Fruit fly (Drosophila melanogaster) whole organism, pupa: Measurements from ENCODE around the gene CG3285.

ENCODE experiments used
- CG10348 ChIP-seq: fragments of 200-800 bp; sonication (Bioruptor generic); IDR thresholded peaks from 2 replicates; pipeline ENCODE4 v1.3.6; 2022; ENCODE audit warnings: missing biosample characterization, missing genetic modification characterization
- CG12605 ChIP-seq: fragments of 200-800 bp; sonication (Bioruptor generic); IDR thresholded peaks from 2 replicates; pipeline ENCODE4 v1.3.6; 2022; ENCODE audit warnings: missing biosample characterization, missing genetic modification characterization
- CG13204 ChIP-seq: fragments of 200-800 bp; sonication (Bioruptor generic); optimal IDR thresholded peaks from 2 replicates; lab custom pipeline; 2018; ENCODE audit warnings: missing biosample characterization, mild to moderate bottlenecking, missing genetic modification characterization, moderate library complexity
- CG14655 ChIP-seq: fragments of 200-800 bp; sonication (Bioruptor generic); optimal IDR thresholded peaks from 3 replicates; lab custom pipeline; 2017; ENCODE audit warnings: mild to moderate bottlenecking, missing biosample characterization, missing genetic modification reagents, missing genetic modification characterization
- CG15710 ChIP-seq: fragments of 200-800 bp; sonication (Bioruptor generic); optimal IDR thresholded peaks from 2 replicates; lab custom pipeline; 2018; ENCODE audit warnings: missing biosample characterization, mild to moderate bottlenecking, missing genetic modification characterization, moderate library complexity
- CG17806 ChIP-seq: fragments of 200-800 bp; sonication (Bioruptor generic); optimal IDR thresholded peaks from 2 replicates; lab custom pipeline; 2018; ENCODE audit warnings: missing biosample characterization, mild to moderate bottlenecking, missing genetic modification characterization, moderate library complexity
- CG32121 ChIP-seq: fragments of 200-800 bp; sonication (Bioruptor generic); IDR thresholded peaks from 2 replicates; pipeline ENCODE4 v1.3.6; 2022; ENCODE audit warnings: missing biosample characterization, missing genetic modification characterization
- CG34367 ChIP-seq: fragments of 200-800 bp; sonication (Bioruptor generic); optimal IDR thresholded peaks from 2 replicates; lab custom pipeline; 2018; ENCODE audit warnings: missing biosample characterization, mild to moderate bottlenecking, missing genetic modification characterization
- CG4496 ChIP-seq: fragments of 200-800 bp; sonication (Bioruptor generic); IDR thresholded peaks from 3 replicates; pipeline ENCODE4 v1.3.6; 2022; ENCODE audit warnings: missing biosample characterization, missing genetic modification characterization
- CG8159 ChIP-seq: fragments of 200-800 bp; sonication (Bioruptor generic); optimal IDR thresholded peaks from 3 replicates; lab custom pipeline; 2018; ENCODE audit warnings: missing biosample characterization, mild to moderate bottlenecking, missing genetic modification characterization, moderate library complexity
- CG8301 ChIP-seq: fragments of 200-800 bp; sonication (Bioruptor generic); optimal IDR thresholded peaks from 2 replicates; lab custom pipeline; 2018; ENCODE audit warnings: missing biosample characterization, mild to moderate bottlenecking, missing genetic modification characterization
- CG9948 ChIP-seq: fragments of 200-800 bp; sonication (Bioruptor generic); optimal IDR thresholded peaks from 2 replicates; lab custom pipeline; 2018; ENCODE audit warnings: missing biosample characterization, mild to moderate bottlenecking, missing genetic modification characterization, moderate library complexity
- D1 ChIP-seq: fragments of 200-800 bp; sonication (Bioruptor generic); optimal IDR thresholded peaks from 2 replicates; lab custom pipeline; 2018; ENCODE audit warnings: missing biosample characterization, mild to moderate bottlenecking, missing genetic modification characterization, moderate library complexity
- EcR ChIP-seq: fragments of 200-800 bp; sonication (Bioruptor generic); optimal IDR thresholded peaks from 3 replicates; lab custom pipeline; 2019; ENCODE audit warnings: missing biosample characterization, missing genetic modification characterization, mild to moderate bottlenecking, moderate library complexity, missing genetic modification reagents
- Ets98B ChIP-seq: fragments of 200-800 bp; sonication (Bioruptor generic); IDR thresholded peaks from 2 replicates; pipeline ENCODE4 v1.3.6; 2022; ENCODE audit warnings: missing biosample characterization, missing genetic modification characterization
- Pif1A ChIP-seq: fragments of 200-800 bp; sonication (Bioruptor generic); optimal IDR thresholded peaks from 3 replicates; lab custom pipeline; 2016; ENCODE audit warnings: missing biosample characterization, missing genetic modification characterization
- Pif1B ChIP-seq: fragments of 200-800 bp; sonication (Bioruptor generic); optimal IDR thresholded peaks from 3 replicates; lab custom pipeline; 2016; ENCODE audit warnings: missing biosample characterization, missing genetic modification characterization
- Snoo ChIP-seq: fragments of 200-800 bp; sonication (Bioruptor generic); optimal IDR thresholded peaks from 3 replicates; lab custom pipeline; 2017; ENCODE audit warnings: missing biosample characterization, mild to moderate bottlenecking, missing genetic modification characterization, inconsistent platforms
- fd96Ca ChIP-seq: fragments of 200-800 bp; sonication (Bioruptor generic); IDR thresholded peaks from 3 replicates; pipeline ENCODE4 v1.3.6; 2022; ENCODE audit warnings: missing biosample characterization, missing genetic modification characterization
- gl ChIP-seq: fragments of 200-800 bp; sonication (Bioruptor generic); optimal IDR thresholded peaks from 2 replicates; lab custom pipeline; 2018; ENCODE audit warnings: missing biosample characterization, mild to moderate bottlenecking, missing genetic modification characterization
- rn ChIP-seq: fragments of 200-800 bp; sonication (Bioruptor generic); IDR thresholded peaks from 2 replicates; pipeline ENCODE4 v1.3.6; 2022; ENCODE audit warnings: missing biosample characterization, missing genetic modification characterization

The CG3285 gene

DNA sequence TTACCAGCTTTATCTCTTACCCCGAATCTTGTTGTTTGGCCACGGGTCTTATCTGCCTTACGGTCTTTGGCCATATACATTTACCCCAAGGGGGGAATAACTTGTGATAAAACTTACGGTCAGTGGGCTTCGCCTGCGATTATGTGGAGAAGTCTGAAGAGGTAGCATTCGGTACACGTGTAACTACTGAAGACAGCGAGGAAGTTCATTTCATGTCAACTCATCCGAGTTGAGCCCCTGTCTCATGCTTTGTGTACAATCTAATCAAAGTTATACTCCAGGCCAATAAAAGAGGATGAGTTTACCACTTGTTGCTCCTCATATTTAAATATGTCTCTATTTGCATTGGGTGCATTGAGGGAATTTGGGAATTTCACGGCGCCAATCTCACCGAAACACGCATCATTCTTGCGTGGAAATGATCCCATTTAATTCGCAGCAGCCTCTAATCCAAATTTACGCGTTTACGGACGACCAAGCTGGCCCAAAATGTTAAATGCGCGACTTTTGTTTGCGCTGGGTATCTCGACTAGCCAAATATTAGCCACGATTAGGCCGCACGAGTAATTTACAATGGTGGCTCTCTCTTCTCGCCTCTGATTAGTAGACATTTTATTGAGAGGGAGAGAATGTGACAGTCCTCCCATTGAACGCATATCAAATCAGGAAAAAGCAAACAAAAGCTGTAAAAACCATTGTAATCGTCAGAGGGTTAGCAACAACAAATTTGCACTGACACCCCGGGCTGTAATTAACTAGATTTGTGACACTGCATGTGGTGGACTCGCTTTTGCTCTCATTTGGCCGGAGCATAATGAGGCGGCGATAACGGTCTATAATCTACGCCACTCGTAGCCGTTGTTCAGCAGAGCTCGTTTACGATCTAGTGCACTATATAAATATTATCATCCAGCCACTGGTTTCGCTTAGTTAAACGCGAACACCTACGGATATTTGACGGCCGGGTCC is 7.1 kb upstream of the CG3285 start, which contains the start of gene CG33281:
Gene CG33281 (plus strand): TSS at position 919 of the 969 bp plus-strand sequence.
- TF ChIP-seq Pif1A (GFP tag; lab: Kevin White, UChicago) (no peak), CG4496 (GFP tag; lab: Robert Waterston, UW) (0 out of 3 replicates have a peak, but pooled peaks have one; percentile 23), Snoo (tag; lab: Kevin White, UChicago) (no peak), Ets98B (GFP tag; lab: Robert Waterston, UW) (no peak), CG32121 (GFP tag; lab: Robert Waterston, UW) (no peak)

DNA sequence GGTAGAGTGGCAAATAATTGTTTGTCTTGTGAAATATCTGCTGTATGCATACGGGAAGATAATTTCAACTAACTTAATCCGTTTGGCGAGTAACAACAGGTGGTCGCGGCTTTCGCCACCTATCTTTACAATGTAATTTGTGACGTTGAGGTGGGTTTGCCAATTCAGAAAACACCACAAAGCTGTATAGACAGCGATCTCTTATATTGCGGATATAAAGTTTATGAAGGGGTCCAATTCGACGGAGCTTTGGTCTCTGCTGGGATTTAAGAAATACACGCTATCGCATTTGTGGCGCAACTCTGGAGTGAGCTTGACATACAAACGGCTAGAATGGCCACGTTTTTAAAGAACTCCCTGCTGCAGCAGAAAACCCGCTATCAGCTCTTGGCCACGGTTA is 3.1 kb upstream of the CG3285 start, which contains the start of gene CG33282:
Gene CG33282 (plus strand): TSS at position 301 of the 400 bp plus-strand sequence.
- TF ChIP-seq Snoo (tag; lab: Kevin White, UChicago) (no peak), Ets98B (GFP tag; lab: Robert Waterston, UW) (no peak), CG10348 (GFP tag; lab: Robert Waterston, UW) (no peak)
- TF ChIP-seq, all 21 proteins: peak for 0

DNA sequence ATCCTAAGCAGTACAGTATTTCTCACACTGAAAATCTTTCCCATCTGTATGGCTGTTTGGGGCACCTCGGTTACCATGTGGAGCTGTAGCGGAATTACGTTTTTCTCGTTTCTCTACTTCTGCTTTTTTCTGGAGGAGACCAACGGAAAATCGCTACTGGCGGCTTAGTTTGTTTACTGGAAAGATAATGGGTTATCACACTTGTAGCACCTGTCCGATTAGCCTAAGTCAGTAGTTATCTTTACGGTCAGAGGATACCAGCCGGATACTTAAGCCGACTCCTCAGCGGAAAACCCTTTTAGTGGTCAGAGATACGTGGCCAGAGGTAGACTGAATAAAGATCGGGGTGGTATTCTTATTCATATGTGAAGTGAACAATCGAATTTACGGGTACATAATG is 1.8 kb downstream of the CG3285 start, which contains the start of gene CG15408:
Gene CG15408 (plus strand): TSS at position 301 of the 400 bp plus-strand sequence.
- TF ChIP-seq D1 (tag; lab: Kevin White, UChicago) (no peak), CG15710 (tag; lab: Kevin White, UChicago) (no peak), gl (tag; lab: Kevin White, UChicago) (no peak), Snoo (tag; lab: Kevin White, UChicago) (no peak), CG4496 (GFP tag; lab: Robert Waterston, UW) (no peak), CG8301 (no peak), CG9948 (no peak)

DNA sequence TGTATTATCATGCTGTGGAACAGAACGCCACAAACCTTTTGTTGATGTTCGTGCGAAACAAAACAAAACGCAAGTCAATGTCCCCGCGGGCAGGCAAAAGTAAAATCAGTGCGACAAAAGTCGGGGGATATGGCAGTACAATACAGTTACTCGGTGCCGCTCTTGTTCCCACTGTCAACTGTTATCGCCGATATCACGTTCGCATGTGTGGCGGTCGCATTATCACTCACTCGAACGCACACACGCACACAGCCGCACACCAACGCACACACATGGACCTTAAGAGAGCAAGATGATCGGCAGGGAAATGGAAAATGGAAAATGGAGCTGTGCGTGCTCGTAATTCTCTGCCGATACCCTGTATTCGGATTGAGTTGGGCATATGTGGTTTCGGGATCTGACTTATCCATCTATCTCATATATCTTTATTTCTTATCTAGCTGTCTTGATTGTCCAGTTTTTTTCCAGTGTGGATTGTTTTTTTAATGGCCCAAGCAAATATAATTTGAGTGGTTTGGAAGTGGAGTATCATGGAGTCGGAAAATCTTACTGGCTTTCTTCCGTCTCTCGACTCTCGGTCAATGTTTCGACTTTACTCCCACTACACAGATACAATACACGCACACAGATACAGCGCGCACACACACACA is 8.0 kb downstream of the CG3285 start:
- peak; percentile 69 for TF ChIP-seq Pif1B (GFP tag; lab: Kevin White, UChicago)
- TF ChIP-seq CG17806 (tag; lab: Kevin White, UChicago) = peak; percentile 78
- TF ChIP-seq rn (GFP tag; lab: Robert Waterston, UW) = peak; percentile 79
- TF ChIP-seq D1 (tag; lab: Kevin White, UChicago) = no peak
- TF ChIP-seq gl (tag; lab: Kevin White, UChicago) = peak; percentile 73
- peak; percentile 88 for TF ChIP-seq CG32121 (GFP tag; lab: Robert Waterston, UW)
- peak; percentile 92 for TF ChIP-seq CG14655 (GFP tag; lab: Kevin White, UChicago)
- TF ChIP-seq Snoo (tag; lab: Kevin White, UChicago) = peak; percentile 73
- peak; percentile 67 for TF ChIP-seq CG10348 (GFP tag; lab: Robert Waterston, UW)
- TF ChIP-seq CG13204 (GFP tag; lab: Kevin White, UChicago) = peak; percentile 4
- TF ChIP-seq EcR (GFP tag; lab: Kevin White, UChicago) = peak; percentile 89
- peak; percentile 93 for TF ChIP-seq CG4496 (GFP tag; lab: Robert Waterston, UW)
- peak; percentile 93 for TF ChIP-seq Ets98B (GFP tag; lab: Robert Waterston, UW)
- TF ChIP-seq CG15710 (tag; lab: Kevin White, UChicago) = peak; percentile 77
- peak; percentile 87 for TF ChIP-seq Pif1A (GFP tag; lab: Kevin White, UChicago)
- TF ChIP-seq fd96Ca (GFP tag; lab: Robert Waterston, UW) = peak; percentile 93
- peak; percentile 78 for TF ChIP-seq CG9948
- peak; percentile 93 for TF ChIP-seq CG8301
- peak; percentile 68 for TF ChIP-seq CG34367 (tag; lab: Kevin White, UChicago)
- peak; percentile 83 for TF ChIP-seq CG12605 (GFP tag; lab: Robert Waterston, UW)
- TF ChIP-seq CG8159 = peak; percentile 79

DNA sequence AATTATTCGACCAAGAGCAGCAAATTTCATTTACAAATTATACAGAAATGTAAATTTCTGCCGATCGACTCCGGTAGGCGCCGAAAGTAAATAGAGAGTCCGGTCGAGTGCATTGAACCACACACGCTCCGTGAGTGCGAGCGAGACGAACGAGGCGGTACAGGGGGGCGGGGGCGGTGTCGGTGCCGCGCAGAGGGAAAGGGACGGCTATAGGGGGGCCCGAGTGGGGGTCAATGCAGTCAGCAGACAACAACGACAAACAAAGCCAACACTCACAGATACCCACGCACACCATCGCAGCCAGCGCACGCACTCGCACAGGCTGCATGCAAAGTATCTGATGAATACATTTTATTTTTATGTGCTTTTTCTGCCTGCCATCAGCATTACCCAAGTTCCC is 8.7 kb downstream of the CG3285 start:
- 0 out of 2 replicates have a peak, but pooled peaks have one; percentile 9 for TF ChIP-seq rn (GFP tag; lab: Robert Waterston, UW)
- peak; percentile 57 for TF ChIP-seq CG4496 (GFP tag; lab: Robert Waterston, UW)
- TF ChIP-seq Pif1A (GFP tag; lab: Kevin White, UChicago) = no peak
- peak; percentile 91 for TF ChIP-seq CG13204 (GFP tag; lab: Kevin White, UChicago)
- no peak for TF ChIP-seq CG15710 (tag; lab: Kevin White, UChicago)
- peak; percentile 8 for TF ChIP-seq Ets98B (GFP tag; lab: Robert Waterston, UW)
- TF ChIP-seq CG8159 = no peak
- TF ChIP-seq Snoo (tag; lab: Kevin White, UChicago) = no peak
- TF ChIP-seq D1 (tag; lab: Kevin White, UChicago) = no peak
- TF ChIP-seq fd96Ca (GFP tag; lab: Robert Waterston, UW) = peak; percentile 57; the same call in 1 of the 3 replicates
- TF ChIP-seq Pif1B (GFP tag; lab: Kevin White, UChicago) = no peak
- TF ChIP-seq CG17806 (tag; lab: Kevin White, UChicago) = no peak
- TF ChIP-seq CG8301 = no peak
- peak; percentile 99 for TF ChIP-seq EcR (GFP tag; lab: Kevin White, UChicago)
- TF ChIP-seq CG14655 (GFP tag; lab: Kevin White, UChicago) = no peak
- TF ChIP-seq CG34367 (tag; lab: Kevin White, UChicago) = no peak
- no peak for TF ChIP-seq CG9948
- no peak for TF ChIP-seq gl (tag; lab: Kevin White, UChicago)
- peak; percentile 42; the same call in 1 of the 2 replicates for TF ChIP-seq CG12605 (GFP tag; lab: Robert Waterston, UW)
- TF ChIP-seq CG10348 (GFP tag; lab: Robert Waterston, UW) = no peak
- TF ChIP-seq CG32121 (GFP tag; lab: Robert Waterston, UW) = peak; percentile 63; the same call in 1 of the 2 replicates
